Worm (Caenorhabditis elegans) whole organism, L3 larva: ENCODE results near the gene algn-3.

Source experiments
- ZK546.5 ChIP-seq: sonication (generic microtip); optimal IDR thresholded peaks from 2 replicates; lab custom pipeline; 2017; ENCODE audit warnings: missing biosample characterization, missing genetic modification characterization
- ama-1 ChIP-seq: fragments of 150-350 bp; optimal IDR thresholded peaks from 2 replicates; lab custom pipeline; 2018
- ceh-16 ChIP-seq: sonication (generic microtip); optimal IDR thresholded peaks from 2 replicates; lab custom pipeline; 2017; ENCODE audit warnings: missing biosample characterization, missing genetic modification characterization
- ceh-28 ChIP-seq: fragments of 150-350 bp; optimal IDR thresholded peaks from 2 replicates; lab custom pipeline; 2014; ENCODE audit warnings: missing biosample characterization, missing genetic modification reagents, missing genetic modification characterization
- ceh-9 ChIP-seq: sonication (generic microtip); optimal IDR thresholded peaks from 2 replicates; lab custom pipeline; 2018; ENCODE audit warnings: missing biosample characterization, missing genetic modification characterization
- daf-12 ChIP-seq: fragments of 150-350 bp; optimal IDR thresholded peaks from 2 replicates; lab custom pipeline; 2014; ENCODE audit warnings: missing biosample characterization, missing genetic modification reagents, missing genetic modification characterization
- egl-27 ChIP-seq: sonication (generic microtip); optimal IDR thresholded peaks from 4 replicates; lab custom pipeline; 2017; ENCODE audit warnings: missing biosample characterization, missing genetic modification reagents, missing genetic modification characterization
- egl-5 ChIP-seq: fragments of 150-350 bp; optimal IDR thresholded peaks from 2 replicates; lab custom pipeline; 2017; ENCODE audit warnings: missing biosample characterization, missing genetic modification reagents, missing genetic modification characterization, inconsistent platforms
- elt-1 ChIP-seq: fragments of 150-350 bp; optimal IDR thresholded peaks from 2 replicates; lab custom pipeline; 2014; ENCODE audit warnings: missing biosample characterization, missing genetic modification characterization
- elt-2 ChIP-seq: sonication (generic microtip); optimal IDR thresholded peaks from 2 replicates; lab custom pipeline; 2016; ENCODE audit warnings: missing genetic modification reagents, mild to moderate bottlenecking, missing genetic modification characterization, missing compliant biosample characterization
- elt-3 ChIP-seq, 3 experiments: fragments of 150-350 bp in 1 of 3; sonication (generic microtip) in 2 of 3; optimal IDR thresholded peaks; 2 replicates in 2 of 3; 4 replicates in 1 of 3; lab custom pipeline; 2014 to 2017; ENCODE audit warnings: missing biosample characterization in 3 of 3, missing genetic modification characterization in 3 of 3
- eor-1 ChIP-seq, 2 experiments: fragments of 150-350 bp; optimal IDR thresholded peaks; 2 replicates each; lab custom pipeline; 2014 to 2018; ENCODE audit warnings: missing biosample characterization in 2 of 2, missing genetic modification characterization in 2 of 2
- fkh-10 ChIP-seq: sonication (generic microtip); optimal IDR thresholded peaks from 2 replicates; lab custom pipeline; 2017; ENCODE audit warnings: missing biosample characterization, missing genetic modification reagents, missing genetic modification characterization
- jun-1 ChIP-seq: fragments of 150-350 bp; optimal IDR thresholded peaks from 2 replicates; lab custom pipeline; 2014; ENCODE audit warnings: missing biosample characterization, missing genetic modification reagents, missing genetic modification characterization
- lsy-12 ChIP-seq: sonication (generic microtip); optimal IDR thresholded peaks from 2 replicates; lab custom pipeline; 2016; ENCODE audit warnings: mild to moderate bottlenecking, missing genetic modification characterization, missing compliant biosample characterization
- mdl-1 ChIP-seq: fragments of 150-350 bp; optimal IDR thresholded peaks from 2 replicates; lab custom pipeline; 2014; ENCODE audit warnings: missing biosample characterization, missing genetic modification characterization
- mml-1 ChIP-seq: fragments of 150-350 bp; sonication (generic microtip); optimal IDR thresholded peaks from 3 replicates; lab custom pipeline; 2014; ENCODE audit warnings: missing biosample characterization, missing genetic modification characterization
- nhr-11 ChIP-seq: fragments of 150-350 bp; optimal IDR thresholded peaks from 2 replicates; lab custom pipeline; 2014; ENCODE audit warnings: missing biosample characterization, missing genetic modification characterization
- nhr-23 ChIP-seq: fragments of 150-350 bp; optimal IDR thresholded peaks from 2 replicates; lab custom pipeline; 2014; ENCODE audit warnings: missing biosample characterization, missing genetic modification reagents, missing genetic modification characterization
- nhr-25 ChIP-seq: sonication (generic microtip); optimal IDR thresholded peaks from 2 replicates; lab custom pipeline; 2017; ENCODE audit warnings: missing biosample characterization, missing genetic modification characterization
- nhr-28 ChIP-seq: fragments of 150-350 bp; optimal IDR thresholded peaks from 2 replicates; lab custom pipeline; 2014; ENCODE audit warnings: missing biosample characterization, missing genetic modification characterization
- nhr-43 ChIP-seq: sonication (generic microtip); optimal IDR thresholded peaks from 2 replicates; lab custom pipeline; 2016; ENCODE audit warnings: mild to moderate bottlenecking, missing genetic modification characterization, missing compliant biosample characterization; ENCODE audit not compliant: poor library complexity, severe bottlenecking
- nhr-67 ChIP-seq: fragments of 150-350 bp; optimal IDR thresholded peaks from 2 replicates; lab custom pipeline; 2014; ENCODE audit warnings: missing biosample characterization, missing genetic modification characterization
- nhr-76 ChIP-seq: fragments of 150-350 bp; sonication (generic microtip); optimal IDR thresholded peaks from 5 replicates; lab custom pipeline; 2014; ENCODE audit warnings: missing biosample characterization, missing genetic modification characterization
- nhr-77 ChIP-seq: fragments of 150-350 bp; optimal IDR thresholded peaks from 2 replicates; lab custom pipeline; 2014; ENCODE audit warnings: missing biosample characterization, missing genetic modification characterization
- pha-4 ChIP-seq: fragments of 150-350 bp; optimal IDR thresholded peaks from 2 replicates; lab custom pipeline; 2014; ENCODE audit warnings: missing biosample characterization, missing genetic modification reagents, missing genetic modification characterization
- pqm-1 ChIP-seq: fragments of 150-350 bp; optimal IDR thresholded peaks from 2 replicates; lab custom pipeline; 2017; ENCODE audit warnings: missing biosample characterization, missing genetic modification characterization, inconsistent platforms
- sea-2 ChIP-seq: fragments of 150-350 bp; sonication (generic microtip); optimal IDR thresholded peaks from 4 replicates; lab custom pipeline; 2014; ENCODE audit warnings: missing biosample characterization, missing genetic modification reagents, missing genetic modification characterization
- snpc-4 ChIP-seq: fragments of 150-350 bp; optimal IDR thresholded peaks from 2 replicates; lab custom pipeline; 2014; ENCODE audit warnings: missing biosample characterization, missing genetic modification characterization
- tbx-2 ChIP-seq: sonication (generic microtip); optimal IDR thresholded peaks from 2 replicates; lab custom pipeline; 2016; ENCODE audit warnings: mild to moderate bottlenecking, missing genetic modification characterization, missing compliant biosample characterization
- unc-39 ChIP-seq: sonication (generic microtip); optimal IDR thresholded peaks from 4 replicates; lab custom pipeline; 2017; ENCODE audit warnings: missing biosample characterization, missing genetic modification characterization
- unc-62 ChIP-seq: fragments of 150-350 bp; sonication (generic microtip); optimal IDR thresholded peaks from 4 replicates; lab custom pipeline; 2014; ENCODE audit warnings: missing biosample characterization, missing genetic modification reagents, missing genetic modification characterization
- ztf-11 ChIP-seq: fragments of 150-350 bp; optimal IDR thresholded peaks from 2 replicates; lab custom pipeline; 2014; ENCODE audit warnings: missing biosample characterization, missing genetic modification characterization

The algn-3 gene

DNA sequence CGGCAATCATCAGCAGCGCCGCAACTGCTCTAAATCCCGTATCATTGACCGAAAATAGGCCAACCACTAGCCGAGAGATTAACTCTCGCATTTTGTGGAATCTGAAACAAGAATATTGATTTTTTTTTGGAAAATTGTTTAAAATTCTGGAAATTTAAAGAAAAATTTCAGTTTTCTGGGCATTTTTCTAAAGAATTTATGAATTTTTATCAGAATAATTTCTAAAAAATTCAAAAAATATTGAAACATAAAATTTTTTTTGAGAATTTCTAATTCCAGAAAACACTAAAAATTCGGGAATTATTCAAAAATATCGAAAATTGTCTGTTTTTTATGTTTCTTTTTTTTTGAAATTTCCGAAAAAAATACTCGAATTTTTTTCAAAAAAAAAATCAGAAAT is at the start of gene algn-3:
TSS of gene algn-3 (minus strand) at position 101 of the 400 bp plus-strand sequence.
- TF ChIP-seq nhr-25 (tag; lab: Kevin White, UChicago) (no peak), nhr-43 (tag; lab: Kevin White, UChicago) (no peak), eor-1 (tag; optimal IDR thresholded peaks at IDR 0.05; lab: Kevin White, UChicago) (no peak), pqm-1 (tag; lab: Kevin White, UChicago) (no peak), ZK546.5 (tag; lab: Kevin White, UChicago) (no peak), mml-1 (tag; lab: Kevin White, UChicago) (no peak)
- TF ChIP-seq, all 47 proteins: peak for 0

DNA sequence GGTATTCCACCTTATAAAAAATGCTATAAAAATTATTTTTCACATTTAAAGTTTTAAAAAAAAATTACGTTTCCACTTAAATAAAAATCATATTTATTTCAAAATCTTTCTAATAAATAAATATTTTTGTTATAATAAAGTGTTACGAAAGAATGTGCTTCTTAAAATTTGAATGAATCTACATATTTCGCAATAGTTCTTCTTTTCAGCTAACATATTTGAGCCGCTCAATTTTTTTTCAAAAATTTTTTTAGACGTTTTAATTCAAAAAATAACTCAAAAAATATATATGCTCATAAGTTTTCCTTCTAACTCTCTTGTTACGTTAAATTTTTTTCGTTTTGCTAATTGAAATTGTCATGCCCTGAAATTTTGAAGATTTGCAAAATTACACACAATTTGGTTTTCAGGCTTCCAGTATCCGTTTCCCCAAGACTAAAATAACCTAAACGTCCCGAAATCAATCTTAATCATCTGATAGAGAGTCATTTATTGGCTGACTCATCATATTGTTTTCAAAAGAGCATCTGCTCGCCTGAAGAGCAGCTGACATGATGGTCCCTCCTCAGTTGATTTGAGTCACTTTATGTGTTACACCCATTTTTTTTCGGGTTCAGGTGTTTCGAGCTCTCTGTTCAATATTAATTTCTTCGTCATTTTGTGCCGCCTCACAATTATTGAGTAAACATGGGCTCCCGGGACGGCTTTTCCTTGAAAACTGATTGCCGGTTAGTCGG is 45.8 kb upstream of the algn-3 start, which contains the start of gene efhd-1:
TSS of gene efhd-1 (plus strand) at position 582 of the 737 bp plus-strand sequence.
- TF ChIP-seq egl-5 (tag; lab: Kevin White, UChicago) (peak; percentile 0), lsy-12 (no peak)

DNA sequence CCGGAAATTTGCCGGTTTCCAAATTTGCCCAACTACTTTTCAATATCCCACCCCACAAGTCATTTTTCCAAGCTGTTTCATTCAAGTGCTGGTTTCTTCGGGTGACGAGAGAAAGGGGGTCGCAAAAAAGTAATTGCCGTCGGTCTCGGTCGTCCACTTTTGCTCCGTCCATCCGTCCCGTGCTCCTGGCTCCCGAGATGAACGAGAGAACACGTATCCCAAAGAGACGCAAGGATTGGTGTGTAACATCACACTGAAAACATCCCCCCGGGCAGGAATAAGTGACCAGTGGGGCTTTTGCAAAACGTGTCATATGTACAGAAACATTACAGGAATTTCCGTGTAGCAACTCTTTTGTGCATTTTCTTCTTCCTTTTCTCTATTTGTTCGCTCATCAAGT is 44.0 kb upstream of the algn-3 start:
- TF ChIP-seq ceh-16 (tag; lab: Kevin White, UChicago) (no peak), daf-12 (tag; lab: Kevin White, UChicago) (no peak), ama-1 (no peak), nhr-67 (no peak), nhr-28 (tag; lab: Kevin White, UChicago) (no peak), ceh-9 (tag; lab: Kevin White, UChicago) (no peak), nhr-76 (no peak), elt-2 (no peak), ceh-28 (tag; lab: Kevin White, UChicago) (no peak), jun-1 (tag; lab: Kevin White, UChicago) (no peak), unc-39 (tag; lab: Kevin White, UChicago) (no peak), nhr-11 (no peak), eor-1 (tag; optimal IDR thresholded peaks at IDR 0.05; lab: Kevin White, UChicago) (no peak), pqm-1 (tag; lab: Kevin White, UChicago) (no peak), nhr-23 (tag; lab: Kevin White, UChicago) (no peak), pha-4 (tag; lab: Kevin White, UChicago) (no peak)

DNA sequence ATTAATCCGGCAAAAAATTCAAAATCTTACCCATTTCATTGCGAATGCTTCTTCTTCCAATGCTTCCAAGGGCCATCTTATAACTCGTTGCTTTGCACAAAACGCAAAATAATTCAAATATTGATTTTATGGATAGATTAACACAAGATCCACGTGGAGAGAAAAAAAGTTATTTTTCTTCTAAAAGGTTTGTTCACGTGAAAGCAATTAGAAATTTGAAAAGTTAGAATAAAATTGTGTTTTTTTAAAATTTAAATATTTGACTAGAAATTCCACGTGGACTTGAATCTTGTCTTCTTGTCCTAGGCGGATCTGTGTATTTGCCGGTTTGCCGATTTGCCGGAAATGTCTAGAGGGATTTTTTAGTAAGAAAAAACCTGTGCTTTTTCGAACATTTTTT is 42.5 kb upstream of the algn-3 start, which contains the start of gene Y48B6A.5:
TSS of gene Y48B6A.5 (minus strand) at position 101 of the 400 bp plus-strand sequence.
- TF ChIP-seq egl-5 (tag; lab: Kevin White, UChicago), result no peak
- TF ChIP-seq ceh-9 (tag; lab: Kevin White, UChicago), result no peak
- no peak for TF ChIP-seq nhr-11
- TF ChIP-seq ztf-11 (tag; lab: Kevin White, UChicago), result no peak
- TF ChIP-seq elt-2, result no peak
- no peak for TF ChIP-seq nhr-67
- TF ChIP-seq unc-39 (tag; lab: Kevin White, UChicago), result no peak
- TF ChIP-seq mml-1 (tag; lab: Kevin White, UChicago), result no peak
- TF ChIP-seq, all 47 proteins: peak for 0

DNA sequence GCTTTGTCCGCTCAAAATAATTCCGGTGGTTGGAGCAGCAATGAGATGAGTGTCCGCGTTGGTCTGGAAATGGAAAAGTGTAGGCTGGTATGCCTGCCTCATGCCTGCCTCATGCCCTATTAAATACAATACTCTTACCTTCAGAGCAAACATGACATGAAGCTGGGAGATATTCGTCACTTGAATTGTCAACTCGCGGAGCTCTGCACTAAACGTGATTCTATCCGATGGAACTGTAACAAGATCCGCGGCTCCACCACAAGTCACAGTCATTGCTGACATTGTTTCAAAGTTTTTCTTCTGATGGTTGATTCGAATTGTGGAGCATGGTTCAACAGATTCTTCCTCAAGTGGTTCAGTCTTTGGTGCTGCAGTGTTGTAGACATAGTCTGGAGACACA is 40.5 kb upstream of the algn-3 start:
- TF ChIP-seq elt-3 (tag; optimal IDR thresholded peaks at IDR 0.05; lab: Kevin White, UChicago) (no peak), fkh-10 (GFP tag; lab: Kevin White, UChicago) (no peak), eor-1 (tag; optimal IDR thresholded peaks at IDR 0.05; lab: Kevin White, UChicago) (no peak)

DNA sequence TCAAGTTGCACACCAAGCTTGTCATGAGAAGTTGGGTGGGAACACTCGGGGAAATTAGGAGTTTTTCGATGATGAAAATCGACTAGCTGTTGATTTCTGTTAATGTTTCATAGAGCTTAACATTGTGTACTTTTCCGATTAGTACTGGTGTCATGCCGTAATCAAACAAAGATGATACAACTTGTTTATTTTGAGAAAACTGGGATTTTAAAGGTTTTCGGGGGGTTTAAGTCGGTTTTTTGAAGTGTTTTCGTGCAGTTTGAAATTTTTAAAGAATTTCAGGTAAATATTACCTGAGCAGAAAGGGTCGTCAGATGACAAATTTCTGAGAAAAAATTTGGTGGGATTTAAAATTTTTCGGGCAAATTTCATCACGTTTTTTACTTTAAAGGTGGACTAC is 38.9 kb upstream of the algn-3 start, which contains the start of gene eat-2:
TSS of gene eat-2 (minus strand) at position 101 of the 400 bp plus-strand sequence.
- TF ChIP-seq snpc-4 (tag; lab: Kevin White, UChicago) (no peak), nhr-11 (no peak), nhr-77 (tag; lab: Kevin White, UChicago) (no peak), ZK546.5 (tag; lab: Kevin White, UChicago) (no peak), egl-27 (no peak), sea-2 (no peak), lsy-12 (no peak), ama-1 (no peak), nhr-23 (tag; lab: Kevin White, UChicago) (no peak), ztf-11 (tag; lab: Kevin White, UChicago) (no peak), nhr-76 (no peak), mdl-1 (no peak), nhr-28 (tag; lab: Kevin White, UChicago) (no peak), tbx-2 (tag; lab: Kevin White, UChicago) (no peak), unc-62 (GFP tag; lab: Kevin White, UChicago) (no peak), nhr-67 (no peak), elt-1 (tag; lab: Kevin White, UChicago) (no peak)
